Worm (Caenorhabditis elegans) whole organism, L1 larva: ENCODE measurements around the gene mtl-2.

Experiments used
- C04F5.9 ChIP-seq: sonication (generic microtip); optimal IDR thresholded peaks from 2 replicates; lab custom pipeline; 2016; ENCODE audit warnings: missing genetic modification characterization, missing compliant biosample characterization
- C16A3.4 ChIP-seq: fragments of 150-350 bp; optimal IDR thresholded peaks from 2 replicates; lab custom pipeline; 2014; ENCODE audit warnings: missing biosample characterization, missing genetic modification characterization
- C34B4.2 ChIP-seq: sonication (generic microtip); optimal IDR thresholded peaks from 2 replicates; lab custom pipeline; 2017; ENCODE audit warnings: mild to moderate bottlenecking, missing genetic modification characterization, missing compliant biosample characterization
- F16B12.6 ChIP-seq: fragments of 150-350 bp; optimal IDR thresholded peaks from 2 replicates; lab custom pipeline; 2014; ENCODE audit warnings: missing biosample characterization, missing genetic modification characterization
- Y116A8C.19 ChIP-seq: sonication (generic microtip); optimal IDR thresholded peaks from 2 replicates; lab custom pipeline; 2016; ENCODE audit warnings: missing compliant biosample characterization, missing genetic modification characterization, borderline replicate concordance
- ama-1 ChIP-seq: fragments of 150-350 bp; optimal IDR thresholded peaks from 2 replicates; lab custom pipeline; 2014
- blmp-1 ChIP-seq: fragments of 150-350 bp; optimal IDR thresholded peaks from 2 replicates; lab custom pipeline; 2014; ENCODE audit warnings: missing biosample characterization, missing genetic modification characterization
- ceh-63 ChIP-seq: fragments of 200-800 bp; sonication (Bioruptor generic); optimal IDR thresholded peaks from 2 replicates; lab custom pipeline; 2018; ENCODE audit warnings: mild to moderate bottlenecking, missing genetic modification characterization, missing compliant biosample characterization
- ceh-8 ChIP-seq: fragments of 200-800 bp; sonication (Bioruptor generic); optimal IDR thresholded peaks from 2 replicates; lab custom pipeline; 2018; ENCODE audit warnings: mild to moderate bottlenecking, missing genetic modification characterization, moderate library complexity, missing compliant biosample characterization
- ceh-90 ChIP-seq: sonication (generic microtip); optimal IDR thresholded peaks from 2 replicates; lab custom pipeline; 2016; ENCODE audit warnings: missing genetic modification characterization, missing compliant biosample characterization
- dsc-1 ChIP-seq: sonication (generic microtip); optimal IDR thresholded peaks from 2 replicates; lab custom pipeline; 2016; ENCODE audit warnings: mild to moderate bottlenecking, missing genetic modification characterization, missing compliant biosample characterization
- efl-3 ChIP-seq: fragments of 200-800 bp; sonication (Bioruptor generic); optimal IDR thresholded peaks from 2 replicates; lab custom pipeline; 2018; ENCODE audit warnings: mild to moderate bottlenecking, missing genetic modification characterization, missing compliant biosample characterization
- egl-27 ChIP-seq, 2 experiments: fragments of 150-350 bp in 1 of 2; sonication (generic microtip); optimal IDR thresholded peaks; 3 replicates each; lab custom pipeline; 2017 to 2018; ENCODE audit warnings: missing biosample characterization in 2 of 2, missing genetic modification characterization in 2 of 2, missing genetic modification reagents in 2 of 2
- elt-2 ChIP-seq: sonication (generic microtip); optimal IDR thresholded peaks from 2 replicates; lab custom pipeline; 2016; ENCODE audit warnings: missing genetic modification characterization, mild to moderate bottlenecking, inconsistent platforms, missing compliant biosample characterization, missing genetic modification reagents
- ets-5 ChIP-seq: fragments of 200-800 bp; sonication (Bioruptor generic); IDR thresholded peaks from 2 replicates; pipeline ENCODE4 v1.3.6; 2022; ENCODE audit warnings: missing genetic modification characterization, missing compliant biosample characterization
- fkh-10 ChIP-seq: sonication (generic microtip); optimal IDR thresholded peaks from 2 replicates; lab custom pipeline; 2017; ENCODE audit warnings: missing biosample characterization, missing genetic modification reagents, missing genetic modification characterization
- fkh-4 ChIP-seq: sonication (generic microtip); optimal IDR thresholded peaks from 2 replicates; lab custom pipeline; 2016; ENCODE audit warnings: missing compliant biosample characterization, missing genetic modification characterization, borderline replicate concordance
- fkh-8 ChIP-seq: sonication (generic microtip); optimal IDR thresholded peaks from 2 replicates; lab custom pipeline; 2016; ENCODE audit warnings: mild to moderate bottlenecking, missing genetic modification characterization, missing compliant biosample characterization
- hpl-2 ChIP-seq: fragments of 150-350 bp; optimal IDR thresholded peaks from 2 replicates; lab custom pipeline; 2014; ENCODE audit warnings: missing biosample characterization, missing genetic modification reagents, missing genetic modification characterization
- jun-1 ChIP-seq: fragments of 150-350 bp; optimal IDR thresholded peaks from 2 replicates; lab custom pipeline; 2014; ENCODE audit warnings: missing biosample characterization, missing genetic modification reagents, missing genetic modification characterization
- lin-14 ChIP-seq: fragments of 200-800 bp; sonication (Bioruptor generic); optimal IDR thresholded peaks from 2 replicates; lab custom pipeline; 2018; ENCODE audit warnings: mild to moderate bottlenecking, missing genetic modification characterization, moderate library complexity, missing compliant biosample characterization
- lin-15B ChIP-seq: fragments of 150-350 bp; sonication (generic microtip); optimal IDR thresholded peaks from 3 replicates; lab custom pipeline; 2014; ENCODE audit warnings: missing biosample characterization, missing genetic modification characterization
- lsy-2 ChIP-seq, 2 experiments: fragments of 150-350 bp; optimal IDR thresholded peaks; 2 replicates each; lab custom pipeline; 2014; ENCODE audit warnings: missing biosample characterization in 2 of 2, missing genetic modification characterization in 2 of 2
- mab-9 ChIP-seq: fragments of 200-800 bp; sonication (Bioruptor generic); IDR thresholded peaks from 2 replicates; pipeline ENCODE4 v1.3.6; 2022; ENCODE audit warnings: missing genetic modification reagents, missing genetic modification characterization, missing compliant biosample characterization
- mdl-1 ChIP-seq, 2 experiments: fragments of 150-350 bp; optimal IDR thresholded peaks; 2 replicates each; lab custom pipeline; 2014 to 2017; ENCODE audit warnings: missing biosample characterization in 2 of 2, missing genetic modification characterization in 2 of 2, inconsistent platforms in 1 of 2
- mef-2 ChIP-seq: fragments of 150-350 bp; optimal IDR thresholded peaks from 2 replicates; lab custom pipeline; 2014; ENCODE audit warnings: missing biosample characterization, missing genetic modification characterization
- mep-1 ChIP-seq: fragments of 150-350 bp; optimal IDR thresholded peaks from 2 replicates; lab custom pipeline; 2014; ENCODE audit warnings: missing biosample characterization, missing genetic modification characterization
- nhr-12 ChIP-seq: sonication (generic microtip); optimal IDR thresholded peaks from 2 replicates; lab custom pipeline; 2017; ENCODE audit warnings: missing biosample characterization, missing genetic modification characterization
- nhr-28 ChIP-seq: fragments of 150-350 bp; optimal IDR thresholded peaks from 2 replicates; lab custom pipeline; 2014; ENCODE audit warnings: missing biosample characterization, missing genetic modification characterization
- nhr-47 ChIP-seq: sonication (generic microtip); optimal IDR thresholded peaks from 2 replicates; lab custom pipeline; 2016; ENCODE audit warnings: mild to moderate bottlenecking, missing genetic modification characterization, moderate library complexity, missing compliant biosample characterization
- nhr-71 ChIP-seq: sonication (generic microtip); optimal IDR thresholded peaks from 2 replicates; lab custom pipeline; 2016; ENCODE audit warnings: mild to moderate bottlenecking, missing genetic modification characterization, moderate library complexity, missing compliant biosample characterization
- nhr-84 ChIP-seq: sonication (generic microtip); optimal IDR thresholded peaks from 2 replicates; lab custom pipeline; 2017; ENCODE audit warnings: missing biosample characterization, missing genetic modification characterization
- nhr-85 ChIP-seq: sonication (generic microtip); peaks from one replicate; lab custom pipeline; 2016; ENCODE audit warnings: missing genetic modification characterization, inconsistent platforms, missing compliant biosample characterization
- nhr-90 ChIP-seq: sonication (generic microtip); optimal IDR thresholded peaks from 2 replicates; lab custom pipeline; 2016; ENCODE audit warnings: mild to moderate bottlenecking, missing genetic modification characterization, missing compliant biosample characterization; ENCODE audit not compliant: poor library complexity
- pag-3 ChIP-seq: sonication (generic microtip); optimal IDR thresholded peaks from 2 replicates; lab custom pipeline; 2017; ENCODE audit warnings: missing genetic modification characterization, mild to moderate bottlenecking, missing compliant biosample characterization, antibody characterized with exemption, borderline replicate concordance; ENCODE audit not compliant: insufficient read depth
- rnt-1 ChIP-seq: sonication (generic microtip); optimal IDR thresholded peaks from 2 replicates; lab custom pipeline; 2016; ENCODE audit warnings: mild to moderate bottlenecking, missing genetic modification characterization, moderate library complexity, missing compliant biosample characterization
- snpc-4 ChIP-seq: fragments of 150-350 bp; optimal IDR thresholded peaks from 2 replicates; lab custom pipeline; 2014; ENCODE audit warnings: missing biosample characterization, missing genetic modification characterization
- snu-23 ChIP-seq: sonication (generic microtip); optimal IDR thresholded peaks from 2 replicates; lab custom pipeline; 2016; ENCODE audit warnings: missing genetic modification characterization, missing compliant biosample characterization
- sptf-1 ChIP-seq: fragments of 150-350 bp; optimal IDR thresholded peaks from 2 replicates; lab custom pipeline; 2014; ENCODE audit warnings: missing biosample characterization, missing genetic modification characterization
- sup-37 ChIP-seq: fragments of 200-800 bp; sonication (Bioruptor generic); optimal IDR thresholded peaks from 2 replicates; lab custom pipeline; 2018; ENCODE audit warnings: mild to moderate bottlenecking, missing genetic modification characterization, missing compliant biosample characterization
- tbx-2 ChIP-seq: sonication (generic microtip); optimal IDR thresholded peaks from 2 replicates; lab custom pipeline; 2016; ENCODE audit warnings: missing genetic modification characterization, missing compliant biosample characterization
- tlp-1 ChIP-seq: fragments of 150-350 bp; optimal IDR thresholded peaks from 2 replicates; lab custom pipeline; 2014; ENCODE audit warnings: missing biosample characterization, missing genetic modification characterization
- unc-62 ChIP-seq: fragments of 150-350 bp; optimal IDR thresholded peaks from 2 replicates; lab custom pipeline; 2014; ENCODE audit warnings: missing biosample characterization, missing genetic modification reagents, missing genetic modification characterization
- unc-86 ChIP-seq: sonication (generic microtip); optimal IDR thresholded peaks from 2 replicates; lab custom pipeline; 2016; ENCODE audit warnings: missing genetic modification characterization, missing compliant biosample characterization
- unc-98 ChIP-seq: fragments of 200-800 bp; sonication (Bioruptor generic); IDR thresholded peaks from 2 replicates; pipeline ENCODE4 v1.3.6; 2022; ENCODE audit warnings: missing genetic modification characterization, missing compliant biosample characterization
- xbp-1 ChIP-seq: sonication (generic microtip); optimal IDR thresholded peaks from 2 replicates; lab custom pipeline; 2016; ENCODE audit warnings: missing genetic modification characterization, missing compliant biosample characterization
- zip-4 ChIP-seq: fragments of 200-800 bp; sonication (Bioruptor generic); optimal IDR thresholded peaks from 2 replicates; lab custom pipeline; 2018; ENCODE audit warnings: mild to moderate bottlenecking, missing genetic modification characterization, moderate library complexity, missing compliant biosample characterization
- ztf-4 ChIP-seq: fragments of 150-350 bp; optimal IDR thresholded peaks from 2 replicates; lab custom pipeline; 2014; ENCODE audit warnings: missing biosample characterization, missing genetic modification characterization

Gene mtl-2

ce11 chrV:14005812-14006211, 12.7 kb downstream of the mtl-2 start, which contains the start of gene ric-7:
TSS of gene ric-7 (minus strand) at chrV:14005912.
- no peak for TF ChIP-seq C04F5.9 (tag; lab: Kevin White, UChicago)
- no peak for TF ChIP-seq lsy-2 (tag; optimal IDR thresholded peaks at IDR 0.05; lab: Kevin White, UChicago)
- no peak for TF ChIP-seq mep-1 (tag; lab: Kevin White, UChicago)
- no peak for TF ChIP-seq xbp-1 (tag; lab: Kevin White, UChicago)
- no peak for TF ChIP-seq snu-23 (GFP tag; lab: Kevin White, UChicago)

DNA sequence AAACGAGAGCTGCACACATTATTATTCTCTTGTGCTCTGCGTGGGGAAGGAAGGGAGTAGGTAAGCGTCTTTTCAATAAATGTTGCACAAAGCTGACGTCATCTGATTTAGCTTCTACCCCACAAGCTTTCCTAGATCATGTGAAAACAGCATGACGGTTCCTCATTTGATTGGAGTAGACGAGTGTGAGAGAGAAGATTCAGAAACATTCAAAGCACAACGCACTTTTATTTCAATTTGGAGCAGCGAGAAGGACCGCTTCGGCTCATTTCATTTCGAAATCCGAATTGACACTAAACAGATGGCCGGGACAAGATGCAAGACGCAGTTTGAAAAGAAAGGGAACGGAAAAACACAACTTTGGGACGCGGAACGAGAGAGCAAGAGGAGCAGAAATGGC, 14.1 kb downstream of the mtl-2 start:
- TF ChIP-seq mdl-1 (tag; optimal IDR thresholded peaks at IDR 0.05; lab: Kevin White, UChicago) (no peak), C34B4.2 (no peak), lin-14 (GFP tag; lab: Kevin White, UChicago) (peak; percentile 36), fkh-8 (peak; percentile 33), fkh-4 (tag; lab: Kevin White, UChicago) (peak; percentile 9), C04F5.9 (tag; lab: Kevin White, UChicago) (no peak), nhr-71 (tag; lab: Kevin White, UChicago) (peak; percentile 29), blmp-1 (tag; lab: Kevin White, UChicago) (no peak), mep-1 (tag; lab: Kevin White, UChicago) (no peak), nhr-47 (tag; lab: Kevin White, UChicago) (peak; percentile 13), sptf-1 (no peak), unc-62 (GFP tag; lab: Kevin White, UChicago) (no peak), ama-1 (lab: Kevin White, UChicago) (no peak), nhr-85 (no peak), snpc-4 (tag; lab: Kevin White, UChicago) (no peak), ceh-90 (no peak), jun-1 (tag; lab: Kevin White, UChicago) (no peak), fkh-10 (GFP tag; lab: Kevin White, UChicago) (peak; percentile 29), dsc-1 (tag; lab: Kevin White, UChicago) (peak; percentile 64), mab-9 (GFP tag; lab: Robert Waterston, UW) (no peak), nhr-84 (tag; lab: Kevin White, UChicago) (no peak), tlp-1 (tag; lab: Kevin White, UChicago) (no peak), ceh-8 (GFP tag; lab: Kevin White, UChicago) (no peak), lin-15B (tag; lab: Kevin White, UChicago) (no peak), unc-86 (tag; lab: Kevin White, UChicago) (no peak), rnt-1 (tag; lab: Kevin White, UChicago) (peak; percentile 4), ceh-63 (GFP tag; lab: Kevin White, UChicago) (no peak), hpl-2 (GFP tag; lab: Kevin White, UChicago) (no peak)
- TF ChIP-seq, all 84 proteins: peak for 8

- TF ChIP-seq mef-2 (tag; lab: Kevin White, UChicago) = no peak
- no peak for TF ChIP-seq nhr-90 (tag; lab: Kevin White, UChicago)
- TF ChIP-seq efl-3 (GFP tag; lab: Kevin White, UChicago) = no peak
- TF ChIP-seq C16A3.4 (tag; lab: Kevin White, UChicago) = peak; percentile 2
- TF ChIP-seq ama-1 (lab: Kevin White, UChicago) = no peak
- TF ChIP-seq elt-2 (tag; lab: Kevin White, UChicago) = no peak
- TF ChIP-seq ets-5 = no peak
- TF ChIP-seq pag-3 (tag; lab: Kevin White, UChicago) = no peak
- TF ChIP-seq egl-27 (tag; optimal IDR thresholded peaks at IDR 0.05; lab: Kevin White, UChicago) = no peak
- TF ChIP-seq rnt-1 (tag; lab: Kevin White, UChicago) = peak; percentile 39
- no peak for TF ChIP-seq Y116A8C.19
- TF ChIP-seq tbx-2 (tag; lab: Kevin White, UChicago) = no peak
- TF ChIP-seq sup-37 (GFP tag; lab: Kevin White, UChicago) = no peak
- TF ChIP-seq nhr-12 (tag; lab: Kevin White, UChicago) = no peak
- TF ChIP-seq fkh-8 = no peak
- no peak for TF ChIP-seq nhr-28 (tag; lab: Kevin White, UChicago)
- no peak for TF ChIP-seq F16B12.6 (tag; lab: Kevin White, UChicago)
- TF ChIP-seq nhr-47 (tag; lab: Kevin White, UChicago) = no peak
- peak; percentile 45 for TF ChIP-seq fkh-10 (GFP tag; lab: Kevin White, UChicago)
- no peak for TF ChIP-seq unc-98 (GFP tag; lab: Robert Waterston, UW)
- no peak for TF ChIP-seq ztf-4 (tag; lab: Kevin White, UChicago)
- TF ChIP-seq snu-23 (GFP tag; lab: Kevin White, UChicago) = peak; percentile 1
- no peak for TF ChIP-seq zip-4 (GFP tag; lab: Kevin White, UChicago)
- no peak for TF ChIP-seq C34B4.2
- peak; percentile 14 for TF ChIP-seq mep-1 (tag; lab: Kevin White, UChicago)
- no peak for TF ChIP-seq lin-15B (tag; lab: Kevin White, UChicago)
- no peak for TF ChIP-seq tlp-1 (tag; lab: Kevin White, UChicago)
- TF ChIP-seq snpc-4 (tag; lab: Kevin White, UChicago) = no peak
These were observed 14.8 kb downstream of the mtl-2 start for ce11 chrV:14003587-14004156.
